Worm (Caenorhabditis elegans) whole organism, L1 larva: Measurements from ENCODE around the gene srh-60.

Experiments
- F16B12.6 ChIP-seq: fragments of 150-350 bp; optimal IDR thresholded peaks from 2 replicates; lab custom pipeline; 2014; ENCODE audit warnings: missing biosample characterization, missing genetic modification characterization
- Y116A8C.19 ChIP-seq: sonication (generic microtip); optimal IDR thresholded peaks from 2 replicates; lab custom pipeline; 2016; ENCODE audit warnings: missing compliant biosample characterization, missing genetic modification characterization, borderline replicate concordance
- ama-1 ChIP-seq: fragments of 150-350 bp; optimal IDR thresholded peaks from 2 replicates; lab custom pipeline; 2014
- ceh-63 ChIP-seq: fragments of 200-800 bp; sonication (Bioruptor generic); optimal IDR thresholded peaks from 2 replicates; lab custom pipeline; 2018; ENCODE audit warnings: mild to moderate bottlenecking, missing genetic modification characterization, missing compliant biosample characterization
- ceh-82 ChIP-seq, 3 experiments: fragments of 150-350 bp in 1 of 3; sonication (generic microtip) in 2 of 3; optimal IDR thresholded peaks; 2 replicates each; lab custom pipeline; 2014 to 2017; ENCODE audit warnings: missing biosample characterization in 3 of 3, missing genetic modification characterization in 3 of 3
- dpl-1 ChIP-seq, 3 experiments: fragments of 150-350 bp in 2 of 3; sonication (generic microtip) in 1 of 3; optimal IDR thresholded peaks; 2 replicates each; lab custom pipeline; 2014 to 2017; ENCODE audit warnings: missing biosample characterization in 3 of 3, missing genetic modification characterization in 3 of 3, missing genetic modification reagents in 3 of 3
- efl-1 ChIP-seq, 4 experiments: fragments of 150-350 bp; optimal IDR thresholded peaks in 3 of 4; peaks in 1 of 4; 1 replicate in 1 of 4; 2 replicates in 3 of 4; lab custom pipeline; 2014; ENCODE audit warnings: missing biosample characterization in 2 of 4, missing genetic modification characterization in 2 of 4, missing genetic modification reagents in 2 of 4
- elt-3 ChIP-seq, 6 experiments: fragments of 150-350 bp in 1 of 6; sonication (generic microtip); optimal IDR thresholded peaks; 2 replicates each; lab custom pipeline; 2017 to 2018; ENCODE audit warnings: missing biosample characterization in 6 of 6, missing genetic modification characterization in 6 of 6, inconsistent platforms in 1 of 6
- fkh-10 ChIP-seq: sonication (generic microtip); optimal IDR thresholded peaks from 2 replicates; lab custom pipeline; 2017; ENCODE audit warnings: missing biosample characterization, missing genetic modification reagents, missing genetic modification characterization
- fkh-4 ChIP-seq: sonication (generic microtip); optimal IDR thresholded peaks from 2 replicates; lab custom pipeline; 2016; ENCODE audit warnings: missing compliant biosample characterization, missing genetic modification characterization, borderline replicate concordance
- fkh-8 ChIP-seq: sonication (generic microtip); optimal IDR thresholded peaks from 2 replicates; lab custom pipeline; 2016; ENCODE audit warnings: mild to moderate bottlenecking, missing genetic modification characterization, missing compliant biosample characterization
- hlh-4 ChIP-seq: sonication (generic microtip); optimal IDR thresholded peaks from 2 replicates; lab custom pipeline; 2016; ENCODE audit warnings: mild to moderate bottlenecking, missing genetic modification characterization, missing compliant biosample characterization
- hpl-2 ChIP-seq: fragments of 150-350 bp; optimal IDR thresholded peaks from 2 replicates; lab custom pipeline; 2014; ENCODE audit warnings: missing biosample characterization, missing genetic modification reagents, missing genetic modification characterization
- lin-13 ChIP-seq: fragments of 150-350 bp; optimal IDR thresholded peaks from 2 replicates; lab custom pipeline; 2014; ENCODE audit warnings: missing biosample characterization, missing genetic modification reagents, missing genetic modification characterization
- lin-14 ChIP-seq: fragments of 200-800 bp; sonication (Bioruptor generic); optimal IDR thresholded peaks from 2 replicates; lab custom pipeline; 2018; ENCODE audit warnings: mild to moderate bottlenecking, missing genetic modification characterization, moderate library complexity, missing compliant biosample characterization
- lin-15B ChIP-seq: fragments of 150-350 bp; sonication (generic microtip); optimal IDR thresholded peaks from 3 replicates; lab custom pipeline; 2014; ENCODE audit warnings: missing biosample characterization, missing genetic modification characterization
- lin-35 ChIP-seq, 2 experiments: fragments of 150-350 bp; optimal IDR thresholded peaks; 2 replicates each; lab custom pipeline; 2014; ENCODE audit warnings: missing biosample characterization in 2 of 2, missing genetic modification characterization in 2 of 2, missing genetic modification reagents in 2 of 2
- lsy-2 ChIP-seq, 2 experiments: fragments of 150-350 bp; optimal IDR thresholded peaks; 2 replicates each; lab custom pipeline; 2014; ENCODE audit warnings: missing biosample characterization in 2 of 2, missing genetic modification characterization in 2 of 2
- mep-1 ChIP-seq: fragments of 150-350 bp; optimal IDR thresholded peaks from 2 replicates; lab custom pipeline; 2014; ENCODE audit warnings: missing biosample characterization, missing genetic modification characterization
- nhr-19 ChIP-seq: fragments of 200-800 bp; sonication (Bioruptor generic); conservative IDR thresholded peaks from 2 replicates; pipeline ENCODE4 v1.3.6; 2022; ENCODE audit warnings: missing genetic modification characterization, missing compliant biosample characterization
- nhr-20 ChIP-seq: sonication (generic microtip); optimal IDR thresholded peaks from 2 replicates; lab custom pipeline; 2016; ENCODE audit warnings: mild to moderate bottlenecking, missing genetic modification characterization, missing compliant biosample characterization
- nhr-237 ChIP-seq: fragments of 150-350 bp; optimal IDR thresholded peaks from 2 replicates; lab custom pipeline; 2014; ENCODE audit warnings: missing biosample characterization, missing genetic modification characterization
- nhr-47 ChIP-seq: sonication (generic microtip); optimal IDR thresholded peaks from 2 replicates; lab custom pipeline; 2016; ENCODE audit warnings: mild to moderate bottlenecking, missing genetic modification characterization, moderate library complexity, missing compliant biosample characterization
- nhr-84 ChIP-seq: sonication (generic microtip); optimal IDR thresholded peaks from 2 replicates; lab custom pipeline; 2017; ENCODE audit warnings: missing biosample characterization, missing genetic modification characterization
- nhr-90 ChIP-seq: sonication (generic microtip); optimal IDR thresholded peaks from 2 replicates; lab custom pipeline; 2016; ENCODE audit warnings: mild to moderate bottlenecking, missing genetic modification characterization, missing compliant biosample characterization; ENCODE audit not compliant: poor library complexity
- pag-3 ChIP-seq: sonication (generic microtip); optimal IDR thresholded peaks from 2 replicates; lab custom pipeline; 2017; ENCODE audit warnings: missing genetic modification characterization, mild to moderate bottlenecking, missing compliant biosample characterization, antibody characterized with exemption, borderline replicate concordance; ENCODE audit not compliant: insufficient read depth
- pqm-1 ChIP-seq: sonication (generic microtip); optimal IDR thresholded peaks from 3 replicates; lab custom pipeline; 2017; ENCODE audit warnings: missing biosample characterization, missing genetic modification characterization
- skn-1 ChIP-seq: fragments of 150-350 bp; optimal IDR thresholded peaks from 2 replicates; lab custom pipeline; 2014; ENCODE audit warnings: missing biosample characterization, missing genetic modification characterization
- sox-4 ChIP-seq: sonication (generic microtip); optimal IDR thresholded peaks from 2 replicates; lab custom pipeline; 2016; ENCODE audit warnings: missing genetic modification characterization, missing compliant biosample characterization
- sptf-1 ChIP-seq: fragments of 150-350 bp; optimal IDR thresholded peaks from 2 replicates; lab custom pipeline; 2014; ENCODE audit warnings: missing biosample characterization, missing genetic modification characterization
- tbx-2 ChIP-seq: sonication (generic microtip); optimal IDR thresholded peaks from 2 replicates; lab custom pipeline; 2016; ENCODE audit warnings: missing genetic modification characterization, missing compliant biosample characterization
- unc-86 ChIP-seq: sonication (generic microtip); optimal IDR thresholded peaks from 2 replicates; lab custom pipeline; 2016; ENCODE audit warnings: missing genetic modification characterization, missing compliant biosample characterization
- ztf-11 ChIP-seq, 2 experiments: sonication (generic microtip); optimal IDR thresholded peaks; 2 replicates each; lab custom pipeline; 2016 to 2017; ENCODE audit warnings: missing genetic modification characterization in 2 of 2, missing biosample characterization in 1 of 2, missing compliant biosample characterization in 1 of 2

Gene srh-60

DNA sequence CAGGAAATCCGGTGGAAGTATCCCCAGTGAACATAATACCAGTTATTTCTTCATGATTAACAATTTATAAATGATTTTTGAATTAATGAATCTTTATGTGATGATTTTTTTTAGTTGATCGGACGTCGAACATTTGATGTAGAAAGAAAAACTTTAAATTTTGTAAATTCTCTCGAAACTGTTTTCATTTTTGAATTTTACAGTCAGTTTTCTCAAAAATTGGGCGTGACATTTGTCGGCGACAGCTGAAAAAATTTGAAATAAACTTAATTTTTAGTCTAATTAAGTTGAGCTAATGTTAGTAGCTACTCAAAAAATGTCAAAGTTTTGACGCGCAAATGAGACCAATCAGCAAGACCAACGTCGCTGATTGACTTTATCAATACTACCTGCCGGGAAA, at the start of gene srh-60:
srh-60 (plus strand) TSS at position 301 of the 400 bp plus-strand sequence.
- no peak for TF ChIP-seq pqm-1
- no peak for TF ChIP-seq nhr-20 (tag; lab: Kevin White, UChicago)
- TF ChIP-seq lin-15B (tag; lab: Kevin White, UChicago) = no peak

ce11 chrII:3540151-3540550, 43.4 kb upstream of the srh-60 start:
- TF ChIP-seq efl-1 (optimal IDR thresholded peaks at IDR 0.05; lab: Kevin White, UChicago) (no peak), efl-1 (GFP tag; optimal IDR thresholded peaks at IDR 0.05 in 1 of 2; lab: Kevin White, UChicago) (peak in 1 of 2 experiments; percentile 2), fkh-4 (tag; lab: Kevin White, UChicago) (no peak)

ce11 chrII:3546381-3546931, 37.0 kb upstream of the srh-60 start, which contains the start of gene apd-3:
Gene apd-3, minus strand, starts transcription at chrII:3546431.
- TF ChIP-seq sox-4 = no peak
- no peak for TF ChIP-seq tbx-2 (tag; lab: Kevin White, UChicago)
- no peak for TF ChIP-seq ama-1 (lab: Kevin White, UChicago)

DNA sequence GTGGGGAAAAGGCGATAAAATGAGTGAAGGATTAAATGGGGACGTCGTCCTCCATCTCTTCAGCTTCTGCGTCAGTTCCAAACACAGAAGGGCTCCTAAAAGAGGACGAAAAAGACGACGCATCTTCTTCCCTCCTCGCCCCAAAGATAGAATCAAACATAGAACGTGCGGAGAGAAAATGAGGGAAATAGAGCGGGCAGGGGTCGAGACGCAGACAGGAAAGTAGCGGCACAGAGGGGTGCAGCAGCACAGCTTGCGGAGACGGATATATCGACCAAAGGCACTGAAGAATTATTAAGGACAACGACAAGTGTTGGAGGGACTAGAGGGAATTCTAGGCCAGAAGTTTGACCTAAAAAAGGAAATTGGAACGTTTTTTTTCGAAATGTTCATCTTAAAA, 36.2 kb upstream of the srh-60 start:
- TF ChIP-seq Y116A8C.19 (no peak), lin-14 (peak; percentile 89), unc-86 (tag; lab: Kevin White, UChicago) (peak; percentile 12), nhr-47 (tag; lab: Kevin White, UChicago) (peak; percentile 42), efl-1 (optimal IDR thresholded peaks at IDR 0.05; lab: Kevin White, UChicago) (peak; percentile 47 to 65), efl-1 (GFP tag; optimal IDR thresholded peaks at IDR 0.05 in 1 of 2; lab: Kevin White, UChicago) (peak; percentile 30 to 76), ceh-82 (tag; optimal IDR thresholded peaks at IDR 0.05; lab: Kevin White, UChicago) (peak in 2 of 3 experiments; percentile 21 to 29), F16B12.6 (peak; percentile 36), lsy-2 (tag; optimal IDR thresholded peaks at IDR 0.05; lab: Kevin White, UChicago) (peak; percentile 36 to 47), dpl-1 (GFP tag; optimal IDR thresholded peaks at IDR 0.05; lab: Kevin White, UChicago) (peak in 1 of 3 experiments; percentile 15), nhr-90 (tag; lab: Kevin White, UChicago) (no peak), pag-3 (no peak), sptf-1 (tag; lab: Kevin White, UChicago) (no peak), mep-1 (tag; lab: Kevin White, UChicago) (peak; percentile 21), elt-3 (tag; optimal IDR thresholded peaks at IDR 0.05; lab: Kevin White, UChicago) (no peak), hpl-2 (GFP tag; lab: Kevin White, UChicago) (no peak), lin-13 (no peak), nhr-237 (tag; lab: Kevin White, UChicago) (no peak), lin-35 (GFP tag; optimal IDR thresholded peaks at IDR 0.05; lab: Kevin White, UChicago) (peak in 1 of 2 experiments; percentile 21), fkh-8 (tag; lab: Kevin White, UChicago) (peak; percentile 30), fkh-10 (GFP tag; lab: Kevin White, UChicago) (peak; percentile 44), ztf-11 (tag; optimal IDR thresholded peaks at IDR 0.05; lab: Kevin White, UChicago) (no peak), nhr-19 (GFP tag; lab: Robert Waterston, UW) (no peak)

ce11 chrII:3550352-3550751, 33.1 kb upstream of the srh-60 start, which contains the start of gene W10G11.19:
Gene W10G11.19, plus strand, starts transcription at chrII:3550652.
- TF ChIP-seq ceh-63 (GFP tag; lab: Kevin White, UChicago) (no peak), skn-1 (no peak), nhr-237 (tag; lab: Kevin White, UChicago) (no peak), nhr-84 (tag; lab: Kevin White, UChicago) (no peak), hlh-4 (no peak)
